Worm (Caenorhabditis elegans): Measurements from ENCODE around the gene mek-1.

Gene mek-1

DNA sequence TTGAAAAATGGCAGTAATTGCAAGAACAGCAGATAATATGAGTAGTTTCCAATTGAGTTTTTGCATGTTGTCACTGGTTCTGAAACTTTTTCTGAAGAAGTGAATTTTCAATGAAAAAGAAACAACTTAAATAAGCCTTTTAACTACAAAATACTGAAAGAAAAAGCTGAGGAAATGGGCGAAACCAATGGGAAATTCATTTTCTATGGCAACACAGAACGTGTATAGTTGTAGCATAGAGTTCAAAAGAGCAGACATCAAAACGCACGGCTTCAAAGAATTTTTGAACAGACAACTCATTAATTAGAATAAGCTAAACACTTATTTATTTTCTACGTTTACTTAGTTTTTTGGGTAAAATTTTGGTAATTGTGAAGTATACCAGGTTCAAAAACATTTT lies 14.0 kb downstream of the mek-1 start, which contains the start of gene F48E3.2:
F48E3.2 (minus strand) TSS at position 101 of the 400 bp plus-strand sequence.
- TF ChIP-seq pes-1 (GFP tag; IDR thresholded peaks at IDR 0.05) (no peak), flt-1 (GFP tag; IDR thresholded peaks at IDR 0.05) (no peak), tbx-37 (GFP tag; conservative IDR thresholded peaks at IDR 0.05) (no peak), tbx-11 (GFP tag; IDR thresholded peaks at IDR 0.05) (no peak), hmg-4 (GFP tag; optimal IDR thresholded peaks at IDR 0.05) (no peak), ceh-36 (tag; optimal IDR thresholded peaks at IDR 0.05) (no peak)

ce11 chrX:7495491-7495890 lies 16.4 kb downstream of the mek-1 start, which contains the start of gene try-14:
TSS of gene try-14 (minus strand) at chrX:7495591.
- TF ChIP-seq hmg-4 (GFP tag; optimal IDR thresholded peaks at IDR 0.05), result no peak
- TF ChIP-seq ceh-13 (GFP tag; optimal IDR thresholded peaks at IDR 0.05), result no peak
- no peak for TF ChIP-seq tbx-11 (GFP tag; IDR thresholded peaks at IDR 0.05)
- no peak for TF ChIP-seq sea-1 (GFP tag; conservative IDR thresholded peaks at IDR 0.05)
- TF ChIP-seq hmbx-1 (tag; optimal IDR thresholded peaks at IDR 0.05), result no peak
- no peak for TF ChIP-seq scrt-1 (GFP tag; IDR thresholded peaks at IDR 0.05)
- no peak for TF ChIP-seq hnd-1 (tag; optimal IDR thresholded peaks at IDR 0.05)
- TF ChIP-seq ceh-36 (tag; optimal IDR thresholded peaks at IDR 0.05), result no peak
- no peak for TF ChIP-seq flt-1 (GFP tag; IDR thresholded peaks at IDR 0.05)
- TF ChIP-seq tra-4 (tag; optimal IDR thresholded peaks at IDR 0.05), result no peak
- TF ChIP-seq aly-1 (tag; optimal IDR thresholded peaks at IDR 0.05), result no peak
- TF ChIP-seq B0310.2 (tag; optimal IDR thresholded peaks at IDR 0.05), result no peak
- TF ChIP-seq tbx-37 (GFP tag; conservative IDR thresholded peaks at IDR 0.05), result no peak

DNA sequence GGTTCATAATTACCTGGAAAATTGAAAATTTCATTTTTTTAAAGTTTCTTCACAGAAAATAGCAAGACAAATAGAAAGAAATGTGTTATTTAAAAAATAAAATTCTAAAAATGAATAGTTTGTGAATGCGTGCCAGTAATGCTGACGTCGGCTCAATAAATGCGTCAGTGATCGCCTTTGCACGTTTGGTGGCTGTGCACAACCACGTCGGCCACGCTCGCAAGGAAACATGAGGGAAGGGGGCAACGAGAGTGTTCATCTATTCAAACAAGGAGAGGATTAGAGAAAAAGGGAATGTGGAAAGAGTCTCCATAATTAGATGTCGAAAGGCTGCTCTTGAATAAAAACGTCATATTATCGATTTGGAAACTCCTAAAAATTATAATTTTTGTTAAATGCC lies 21.9 kb downstream of the mek-1 start, which contains the start of gene uggt-1:
uggt-1 (minus strand) TSS at position 13 of the 400 bp plus-strand sequence.
- TF ChIP-seq tbx-11 (GFP tag; IDR thresholded peaks at IDR 0.05) (no peak), ama-1 (optimal IDR thresholded peaks at IDR 0.05) (no peak), hmg-4 (GFP tag; optimal IDR thresholded peaks at IDR 0.05) (peak; percentile 83), scrt-1 (GFP tag; IDR thresholded peaks at IDR 0.05) (no peak), aly-1 (tag; optimal IDR thresholded peaks at IDR 0.05) (no peak), tra-4 (tag; optimal IDR thresholded peaks at IDR 0.05) (no peak), ceh-13 (GFP tag; optimal IDR thresholded peaks at IDR 0.05) (no peak), F13C5.2 (tag; optimal IDR thresholded peaks at IDR 0.05) (peak; percentile 85), pes-1 (GFP tag; IDR thresholded peaks at IDR 0.05) (no peak), ceh-36 (tag; optimal IDR thresholded peaks at IDR 0.05) (peak; percentile 64), hmbx-1 (tag; optimal IDR thresholded peaks at IDR 0.05) (no peak), ets-7 (tag; optimal IDR thresholded peaks at IDR 0.05) (no peak), flt-1 (GFP tag; IDR thresholded peaks at IDR 0.05) (peak; percentile 26; the same call in 1 of the 2 replicates), hnd-1 (tag; optimal IDR thresholded peaks at IDR 0.05) (no peak), sea-1 (GFP tag; conservative IDR thresholded peaks at IDR 0.05) (peak; percentile 71), tbx-37 (GFP tag; conservative IDR thresholded peaks at IDR 0.05) (no peak), B0310.2 (tag; optimal IDR thresholded peaks at IDR 0.05) (no peak)

- TF ChIP-seq B0310.2 (tag; optimal IDR thresholded peaks at IDR 0.05), result no peak
- no peak for TF ChIP-seq tbx-11 (GFP tag; IDR thresholded peaks at IDR 0.05)
- TF ChIP-seq flt-1 (GFP tag; IDR thresholded peaks at IDR 0.05), result no peak
- TF ChIP-seq aly-1 (tag; optimal IDR thresholded peaks at IDR 0.05), result no peak
- TF ChIP-seq ceh-36 (tag; optimal IDR thresholded peaks at IDR 0.05), result no peak
- TF ChIP-seq sea-1 (GFP tag; conservative IDR thresholded peaks at IDR 0.05), result no peak
- no peak for TF ChIP-seq ets-7 (tag; optimal IDR thresholded peaks at IDR 0.05)
- TF ChIP-seq tbx-37 (GFP tag; conservative IDR thresholded peaks at IDR 0.05), result no peak
- TF ChIP-seq ceh-13 (GFP tag; optimal IDR thresholded peaks at IDR 0.05), result no peak
- TF ChIP-seq ama-1 (optimal IDR thresholded peaks at IDR 0.05), result no peak
- TF ChIP-seq pes-1 (GFP tag; IDR thresholded peaks at IDR 0.05), result no peak
- TF ChIP-seq hmbx-1 (tag; optimal IDR thresholded peaks at IDR 0.05), result no peak
- no peak for TF ChIP-seq F13C5.2 (tag; optimal IDR thresholded peaks at IDR 0.05)
- TF ChIP-seq hnd-1 (tag; optimal IDR thresholded peaks at IDR 0.05), result no peak
- no peak for TF ChIP-seq scrt-1 (GFP tag; IDR thresholded peaks at IDR 0.05)
- no peak for TF ChIP-seq tra-4 (tag; optimal IDR thresholded peaks at IDR 0.05)
- TF ChIP-seq hmg-4 (GFP tag; optimal IDR thresholded peaks at IDR 0.05), result no peak
These were observed 23.8 kb downstream of the mek-1 start, which contains the start of gene F48E3.6 for ce11 chrX:7502807-7503206. TSS of gene F48E3.6 (minus strand) at chrX:7502907.

DNA sequence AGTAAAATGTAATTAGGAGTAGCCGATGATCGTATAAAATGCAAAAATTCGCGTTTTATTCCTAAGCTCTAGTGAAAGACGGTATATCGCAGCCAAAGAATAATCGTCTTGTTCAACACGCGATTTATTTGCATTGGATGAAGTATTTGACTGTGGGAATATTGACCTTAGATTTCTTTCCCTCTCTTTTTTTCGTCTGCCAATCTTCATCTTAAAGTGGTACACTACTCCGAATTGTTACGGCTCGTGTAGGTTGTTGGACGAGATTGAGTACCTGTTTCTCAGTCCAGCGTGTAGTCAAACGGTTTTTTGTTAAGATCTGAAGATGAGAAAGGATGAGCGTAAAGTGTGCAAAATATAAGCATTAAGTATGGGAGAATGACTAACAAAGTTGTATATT lies 27.5 kb downstream of the mek-1 start, which contains the start of gene lgc-11:
lgc-11 (minus strand) TSS at position 101 of the 400 bp plus-strand sequence.
- TF ChIP-seq tra-4 (tag; optimal IDR thresholded peaks at IDR 0.05) (no peak), ceh-36 (tag; optimal IDR thresholded peaks at IDR 0.05) (no peak), flt-1 (GFP tag; IDR thresholded peaks at IDR 0.05) (no peak), hmg-4 (GFP tag; optimal IDR thresholded peaks at IDR 0.05) (no peak), sea-1 (GFP tag; conservative IDR thresholded peaks at IDR 0.05) (no peak)

- TF ChIP-seq flt-1 (GFP tag; IDR thresholded peaks at IDR 0.05) (0 out of 2 replicates have a peak, but pooled peaks have one; percentile 39), aly-1 (tag; optimal IDR thresholded peaks at IDR 0.05) (no peak)
These were observed 28.1 kb downstream of the mek-1 start for ce11 chrX:7507141-7507540.

DNA sequence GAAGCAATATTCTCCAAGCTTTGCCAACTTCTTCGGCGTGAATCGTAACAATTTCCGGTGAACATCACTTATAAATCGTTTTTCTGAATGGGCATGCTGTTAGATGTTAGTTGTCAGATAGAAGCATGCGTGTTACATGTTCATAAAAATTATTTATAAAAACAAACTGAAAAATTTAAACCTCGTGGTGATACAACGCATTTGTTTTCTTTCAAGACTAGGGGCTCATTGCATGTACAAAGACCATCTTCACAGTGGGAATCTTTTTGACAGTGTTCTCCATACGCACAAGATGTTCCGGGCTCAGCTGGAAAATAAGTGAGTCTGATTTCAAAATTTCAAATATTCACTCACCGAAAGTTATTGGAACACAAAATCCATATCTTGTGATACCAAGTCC lies 33.7 kb downstream of the mek-1 start:
- TF ChIP-seq B0310.2 (tag; optimal IDR thresholded peaks at IDR 0.05), result no peak
- TF ChIP-seq hnd-1 (tag; optimal IDR thresholded peaks at IDR 0.05), result no peak
- TF ChIP-seq flt-1 (GFP tag; IDR thresholded peaks at IDR 0.05), result no peak
- no peak for TF ChIP-seq sea-1 (GFP tag; conservative IDR thresholded peaks at IDR 0.05)
- TF ChIP-seq scrt-1 (GFP tag; IDR thresholded peaks at IDR 0.05), result no peak
- TF ChIP-seq hmbx-1 (tag; optimal IDR thresholded peaks at IDR 0.05), result no peak
- no peak for TF ChIP-seq aly-1 (tag; optimal IDR thresholded peaks at IDR 0.05)
- no peak for TF ChIP-seq ama-1 (optimal IDR thresholded peaks at IDR 0.05)
- no peak for TF ChIP-seq F13C5.2 (tag; optimal IDR thresholded peaks at IDR 0.05)
- TF ChIP-seq tbx-37 (GFP tag; conservative IDR thresholded peaks at IDR 0.05), result no peak
- TF ChIP-seq pes-1 (GFP tag; IDR thresholded peaks at IDR 0.05), result no peak
- TF ChIP-seq ceh-13 (GFP tag; optimal IDR thresholded peaks at IDR 0.05), result no peak
- no peak for TF ChIP-seq tbx-11 (GFP tag; IDR thresholded peaks at IDR 0.05)
- no peak for TF ChIP-seq tra-4 (tag; optimal IDR thresholded peaks at IDR 0.05)
- TF ChIP-seq hmg-4 (GFP tag; optimal IDR thresholded peaks at IDR 0.05), result no peak
- TF ChIP-seq ceh-36 (tag; optimal IDR thresholded peaks at IDR 0.05), result no peak
